Worm (Caenorhabditis elegans) whole organism, L4 larva: ENCODE data around the gene C02B8.6.

ENCODE experiments used
- D1046.2 ChIP-seq: fragments of 200-800 bp; sonication (Bioruptor generic); IDR thresholded peaks from 2 replicates; pipeline ENCODE4 v1.3.6; 2022; ENCODE audit warnings: missing genetic modification characterization, missing compliant biosample characterization
- F49E8.2 ChIP-seq: sonication (generic microtip); optimal IDR thresholded peaks from 2 replicates; lab custom pipeline; 2016; ENCODE audit warnings: missing compliant biosample characterization, mild to moderate bottlenecking, missing genetic modification characterization, borderline replicate concordance
- R02D3.7 ChIP-seq: fragments of 150-350 bp; sonication (generic microtip); optimal IDR thresholded peaks from 3 replicates; lab custom pipeline; 2014; ENCODE audit warnings: missing biosample characterization, missing genetic modification characterization
- T20F7.1 ChIP-seq: fragments of 200-800 bp; sonication (Bioruptor generic); optimal IDR thresholded peaks from 2 replicates; lab custom pipeline; 2018; ENCODE audit warnings: mild to moderate bottlenecking, missing genetic modification characterization, missing compliant biosample characterization
- T26A8.4 ChIP-seq: fragments of 200-800 bp; sonication (Bioruptor generic); IDR thresholded peaks from 2 replicates; pipeline ENCODE4 v1.3.6; 2022; ENCODE audit warnings: missing genetic modification characterization, missing compliant biosample characterization
- Y48G9A.11 ChIP-seq: fragments of 200-800 bp; sonication (Bioruptor generic); IDR thresholded peaks from 2 replicates; pipeline ENCODE4 v1.3.6; 2022; ENCODE audit warnings: missing genetic modification reagents, missing genetic modification characterization, missing compliant biosample characterization
- Y5F2A.4 ChIP-seq: fragments of 200-800 bp; sonication (Bioruptor generic); optimal IDR thresholded peaks from 2 replicates; lab custom pipeline; 2018; ENCODE audit warnings: mild to moderate bottlenecking, missing genetic modification characterization, missing compliant biosample characterization
- aha-1 ChIP-seq: fragments of 150-350 bp; peaks from one replicate; lab custom pipeline; 2014; ENCODE audit warnings: missing biosample characterization, missing genetic modification characterization
- ama-1 ChIP-seq: fragments of 150-350 bp; optimal IDR thresholded peaks from 2 replicates; lab custom pipeline; 2014; ENCODE audit warnings: inconsistent platforms, mixed read lengths
- arid-1 ChIP-seq: fragments of 200-800 bp; sonication (Bioruptor generic); conservative IDR thresholded peaks from 2 replicates; pipeline ENCODE4 v1.3.6; 2022; ENCODE audit warnings: missing genetic modification reagents, missing genetic modification characterization, missing compliant biosample characterization
- attf-4 ChIP-seq: sonication (generic microtip); optimal IDR thresholded peaks from 3 replicates; lab custom pipeline; 2017; ENCODE audit warnings: missing biosample characterization, missing genetic modification characterization
- ceh-28 ChIP-seq: fragments of 150-350 bp; optimal IDR thresholded peaks from 2 replicates; lab custom pipeline; 2014; ENCODE audit warnings: missing biosample characterization, missing genetic modification reagents, missing genetic modification characterization
- ceh-32 ChIP-seq: sonication (generic microtip); optimal IDR thresholded peaks from 2 replicates; lab custom pipeline; 2016; ENCODE audit warnings: mild to moderate bottlenecking, missing genetic modification characterization, missing compliant biosample characterization; ENCODE audit not compliant: poor library complexity
- ceh-44 ChIP-seq: fragments of 200-800 bp; sonication (Bioruptor generic); IDR thresholded peaks from 2 replicates; pipeline ENCODE4 v1.3.6; 2022; ENCODE audit warnings: missing genetic modification reagents, missing genetic modification characterization, missing compliant biosample characterization
- ces-1 ChIP-seq: fragments of 150-350 bp; sonication (generic microtip); optimal IDR thresholded peaks from 4 replicates; lab custom pipeline; 2014; ENCODE audit warnings: missing biosample characterization, missing genetic modification reagents, missing genetic modification characterization
- daf-19 ChIP-seq: fragments of 200-800 bp; sonication (Bioruptor generic); conservative IDR thresholded peaks from 2 replicates; pipeline ENCODE4 v1.3.6; 2022; ENCODE audit warnings: missing genetic modification characterization, missing compliant biosample characterization
- daf-8 ChIP-seq: fragments of 200-800 bp; sonication (Bioruptor generic); IDR thresholded peaks from 2 replicates; pipeline ENCODE4 v1.3.6; 2022; ENCODE audit warnings: missing genetic modification characterization, missing compliant biosample characterization
- dmd-6 ChIP-seq: fragments of 200-800 bp; sonication (Bioruptor generic); IDR thresholded peaks from 2 replicates; pipeline ENCODE4 v1.3.6; 2022; ENCODE audit warnings: missing genetic modification reagents, missing genetic modification characterization, missing compliant biosample characterization
- dpl-1 ChIP-seq: fragments of 150-350 bp; optimal IDR thresholded peaks from 2 replicates; lab custom pipeline; 2014; ENCODE audit warnings: missing biosample characterization, missing genetic modification reagents, missing genetic modification characterization
- egl-43 ChIP-seq: fragments of 200-800 bp; sonication (Bioruptor generic); IDR thresholded peaks from 2 replicates; pipeline ENCODE4 v1.3.6; 2022; ENCODE audit warnings: missing genetic modification reagents, missing genetic modification characterization, missing compliant biosample characterization
- fos-1 ChIP-seq: fragments of 150-350 bp; optimal IDR thresholded peaks from 2 replicates; lab custom pipeline; 2014; ENCODE audit warnings: missing biosample characterization, missing genetic modification characterization
- gei-8 ChIP-seq: fragments of 200-800 bp; sonication (Bioruptor generic); optimal IDR thresholded peaks from 2 replicates; lab custom pipeline; 2018; ENCODE audit warnings: mild to moderate bottlenecking, missing genetic modification characterization, missing compliant biosample characterization
- hif-1 ChIP-seq, 2 experiments: sonication (generic microtip); optimal IDR thresholded peaks; 2 replicates each; lab custom pipeline; 2016 to 2017; ENCODE audit warnings: missing compliant biosample characterization in 2 of 2, missing genetic modification characterization in 2 of 2, missing genetic modification reagents in 2 of 2, missing genotype in 2 of 2, mild to moderate bottlenecking in 1 of 2
- hlh-11 ChIP-seq: fragments of 200-800 bp; sonication (Bioruptor generic); optimal IDR thresholded peaks from 2 replicates; lab custom pipeline; 2018; ENCODE audit warnings: mild to moderate bottlenecking, missing genetic modification characterization, missing compliant biosample characterization
- hlh-30 ChIP-seq: sonication (generic microtip); optimal IDR thresholded peaks from 2 replicates; lab custom pipeline; 2017; ENCODE audit warnings: antibody characterized with exemption, mild to moderate bottlenecking, missing genetic modification characterization, missing compliant biosample characterization; ENCODE audit not compliant: insufficient read depth
- lim-7 ChIP-seq: fragments of 200-800 bp; sonication (Bioruptor generic); IDR thresholded peaks from 2 replicates; pipeline ENCODE4 v1.3.6; 2022; ENCODE audit warnings: missing genetic modification characterization, missing compliant biosample characterization
- lin-1 ChIP-seq: fragments of 200-800 bp; sonication (Bioruptor generic); IDR thresholded peaks from 2 replicates; pipeline ENCODE4 v1.3.6; 2022; ENCODE audit warnings: missing genetic modification reagents, missing genetic modification characterization, missing compliant biosample characterization
- lin-13 ChIP-seq: fragments of 150-350 bp; optimal IDR thresholded peaks from 2 replicates; lab custom pipeline; 2014; ENCODE audit warnings: missing biosample characterization, missing genetic modification reagents, missing genetic modification characterization
- lin-15B ChIP-seq: fragments of 150-350 bp; sonication (generic microtip); optimal IDR thresholded peaks from 3 replicates; lab custom pipeline; 2014; ENCODE audit warnings: missing biosample characterization, missing genetic modification characterization
- lin-29 ChIP-seq: fragments of 200-800 bp; sonication (Bioruptor generic); IDR thresholded peaks from 2 replicates; pipeline ENCODE4 v1.3.6; 2022; ENCODE audit warnings: missing genetic modification reagents, missing genetic modification characterization, missing compliant biosample characterization
- lin-38 ChIP-seq: fragments of 200-800 bp; sonication (Bioruptor generic); IDR thresholded peaks from 2 replicates; pipeline ENCODE4 v1.3.6; 2022; ENCODE audit warnings: missing genetic modification reagents, missing genetic modification characterization, missing compliant biosample characterization
- lir-3 ChIP-seq: sonication (generic microtip); optimal IDR thresholded peaks from 2 replicates; lab custom pipeline; 2016; ENCODE audit warnings: mild to moderate bottlenecking, missing genetic modification characterization, missing compliant biosample characterization
- madf-9 ChIP-seq: fragments of 200-800 bp; sonication (Bioruptor generic); conservative IDR thresholded peaks from 2 replicates; pipeline ENCODE4 v1.3.6; 2022; ENCODE audit warnings: missing genetic modification reagents, missing genetic modification characterization, missing compliant biosample characterization
- mep-1 ChIP-seq: fragments of 150-350 bp; sonication (generic microtip); optimal IDR thresholded peaks from 3 replicates; lab custom pipeline; 2014; ENCODE audit warnings: missing biosample characterization, missing genetic modification characterization
- mxl-2 ChIP-seq: fragments of 200-800 bp; sonication (Bioruptor generic); conservative IDR thresholded peaks from 2 replicates; pipeline ENCODE4 v1.3.6; 2022; ENCODE audit warnings: missing genetic modification reagents, missing genetic modification characterization, missing compliant biosample characterization
- mxl-3 ChIP-seq: fragments of 200-800 bp; sonication (Bioruptor generic); optimal IDR thresholded peaks from 2 replicates; lab custom pipeline; 2018; ENCODE audit warnings: mild to moderate bottlenecking, missing genetic modification characterization, missing compliant biosample characterization
- nhr-102 ChIP-seq: sonication (generic microtip); optimal IDR thresholded peaks from 2 replicates; lab custom pipeline; 2016; ENCODE audit warnings: mild to moderate bottlenecking, missing genetic modification characterization, moderate library complexity, missing compliant biosample characterization
- nhr-11 ChIP-seq: fragments of 150-350 bp; optimal IDR thresholded peaks from 2 replicates; lab custom pipeline; 2014; ENCODE audit warnings: missing biosample characterization, missing genetic modification characterization
- nhr-25 ChIP-seq: sonication (generic microtip); optimal IDR thresholded peaks from 2 replicates; lab custom pipeline; 2017; ENCODE audit warnings: missing genetic modification characterization, mild to moderate bottlenecking, missing compliant biosample characterization, antibody characterized with exemption, moderate library complexity, borderline replicate concordance; ENCODE audit not compliant: insufficient read depth
- nhr-28 ChIP-seq: fragments of 150-350 bp; optimal IDR thresholded peaks from 2 replicates; lab custom pipeline; 2014; ENCODE audit warnings: missing biosample characterization, missing genetic modification characterization
- nhr-48 ChIP-seq: sonication (generic microtip); optimal IDR thresholded peaks from 2 replicates; lab custom pipeline; 2016; ENCODE audit warnings: mild to moderate bottlenecking, missing genetic modification characterization, missing compliant biosample characterization
- nhr-6 ChIP-seq: fragments of 150-350 bp; optimal IDR thresholded peaks from 2 replicates; lab custom pipeline; 2014; ENCODE audit warnings: missing biosample characterization, missing genetic modification characterization
- nhr-77 ChIP-seq: fragments of 150-350 bp; optimal IDR thresholded peaks from 2 replicates; lab custom pipeline; 2014; ENCODE audit warnings: missing biosample characterization, missing genetic modification characterization
- pqm-1 ChIP-seq: sonication (generic microtip); optimal IDR thresholded peaks from 2 replicates; lab custom pipeline; 2017; ENCODE audit warnings: missing biosample characterization, missing genetic modification characterization
- rbr-2 ChIP-seq: sonication (generic microtip); optimal IDR thresholded peaks from 2 replicates; lab custom pipeline; 2016; ENCODE audit warnings: missing genotype, missing genetic modification characterization, missing compliant biosample characterization
- skn-1 ChIP-seq: fragments of 150-350 bp; optimal IDR thresholded peaks from 2 replicates; lab custom pipeline; 2014; ENCODE audit warnings: missing biosample characterization, missing genetic modification characterization
- snpc-1.2 ChIP-seq: fragments of 200-800 bp; sonication (Bioruptor generic); IDR thresholded peaks from 2 replicates; pipeline ENCODE4 v1.3.6; 2022; ENCODE audit warnings: missing genetic modification reagents, missing genetic modification characterization, missing compliant biosample characterization
- snpc-4 ChIP-seq: fragments of 150-350 bp; optimal IDR thresholded peaks from 2 replicates; lab custom pipeline; 2014; ENCODE audit warnings: missing biosample characterization, missing genetic modification characterization
- spr-1 ChIP-seq: sonication (generic microtip); optimal IDR thresholded peaks from 2 replicates; lab custom pipeline; 2016; ENCODE audit warnings: mild to moderate bottlenecking, missing genetic modification characterization, missing compliant biosample characterization
- unc-62 ChIP-seq, 3 experiments: fragments of 150-350 bp in 1 of 3; sonication (generic microtip); optimal IDR thresholded peaks in 2 of 3; peaks in 1 of 3; 1 replicate in 1 of 3; 2 replicates in 2 of 3; lab custom pipeline; 2014 to 2017; ENCODE audit warnings: missing biosample characterization in 3 of 3, missing genetic modification characterization in 3 of 3, missing genetic modification reagents in 3 of 3, missing genotype in 1 of 3
- vab-7 ChIP-seq: fragments of 200-800 bp; sonication (Bioruptor generic); IDR thresholded peaks from 2 replicates; pipeline ENCODE4 v1.3.6; 2022; ENCODE audit warnings: missing genetic modification reagents, missing genetic modification characterization, missing compliant biosample characterization
- zag-1 ChIP-seq: fragments of 150-350 bp; optimal IDR thresholded peaks from 2 replicates; lab custom pipeline; 2014; ENCODE audit warnings: missing biosample characterization, missing genetic modification characterization

Gene C02B8.6

ce11 chrX:8089916-8090315 is 46.2 kb downstream of the C02B8.6 start (continued):
- TF ChIP-seq egl-43 (no peak), madf-9 (GFP tag; lab: Robert Waterston, UW) (no peak), hlh-11 (tag; lab: Kevin White, UChicago) (peak; percentile 38), T26A8.4 (no peak), spr-1 (tag; lab: Kevin White, UChicago) (no peak), lin-38 (GFP tag; lab: Robert Waterston, UW) (no peak), ceh-44 (GFP tag; lab: Robert Waterston, UW) (no peak), R02D3.7 (no peak), lin-15B (no peak), T20F7.1 (no peak), lim-7 (no peak), nhr-77 (tag; lab: Kevin White, UChicago) (no peak), rbr-2 (tag; lab: Kevin White, UChicago) (no peak), mxl-3 (GFP tag; lab: Kevin White, UChicago) (peak; percentile 45), arid-1 (GFP tag; lab: Robert Waterston, UW) (no peak), zag-1 (tag; lab: Kevin White, UChicago) (no peak), nhr-11 (tag; lab: Kevin White, UChicago) (peak; percentile 59), F49E8.2 (tag; lab: Kevin White, UChicago) (no peak), mxl-2 (GFP tag; lab: Robert Waterston, UW) (no peak), attf-4 (tag; lab: Kevin White, UChicago) (no peak), fos-1 (tag; lab: Kevin White, UChicago) (no peak), nhr-25 (tag; lab: Kevin White, UChicago) (no peak), hlh-30 (tag; lab: Kevin White, UChicago) (peak; percentile 78), snpc-1.2 (no peak), lin-1 (GFP tag; lab: Robert Waterston, UW) (no peak), pqm-1 (tag; lab: Kevin White, UChicago) (no peak), lin-29 (no peak), daf-19 (GFP tag; lab: Robert Waterston, UW) (no peak), D1046.2 (no peak), aha-1 (tag; lab: Kevin White, UChicago) (no peak), unc-62 (GFP tag; optimal IDR thresholded peaks at IDR 0.05 in 1 of 2; lab: Kevin White, UChicago) (peak in 1 of 2 experiments; percentile 64), unc-62 (tag; optimal IDR thresholded peaks at IDR 0.05; lab: Kevin White, UChicago) (no peak), gei-8 (GFP tag; lab: Kevin White, UChicago) (peak; percentile 32), ces-1 (GFP tag; lab: Kevin White, UChicago) (no peak), nhr-6 (no peak), snpc-4 (no peak), dpl-1 (GFP tag; lab: Kevin White, UChicago) (no peak), vab-7 (GFP tag; lab: Robert Waterston, UW) (no peak), Y5F2A.4 (no peak), ceh-28 (no peak), mep-1 (tag; lab: Kevin White, UChicago) (peak; percentile 4), nhr-28 (tag; lab: Kevin White, UChicago) (peak; percentile 81), ceh-32 (no peak), lir-3 (tag; lab: Kevin White, UChicago) (no peak), ama-1 (lab: Kevin White, UChicago) (no peak), daf-8 (GFP tag; lab: Robert Waterston, UW) (no peak), nhr-102 (tag; lab: Kevin White, UChicago) (no peak), nhr-48 (peak; percentile 43), Y48G9A.11 (no peak), skn-1 (tag; lab: Kevin White, UChicago) (no peak), dmd-6 (GFP tag; lab: Robert Waterston, UW) (peak; percentile 9; the same call in 1 of the 2 replicates), lin-13 (no peak), hif-1 (tag; optimal IDR thresholded peaks at IDR 0.05; lab: Kevin White, UChicago) (peak in 1 of 2 experiments; percentile 2)
